Worm (Caenorhabditis elegans): ENCODE results near the gene col-180.

The col-180 gene

ce11 chrX:11727761-11728160, 15.7 kb upstream of the col-180 start, which contains the start of the genes gst-42 and D1053.2 (continued):
- TF ChIP-seq pax-3 (tag; optimal IDR thresholded peaks at IDR 0.05) (no peak), nhr-84 (tag; optimal IDR thresholded peaks at IDR 0.05) (no peak), ets-5 (GFP tag; IDR thresholded peaks at IDR 0.05) (no peak), pag-3 (tag; optimal IDR thresholded peaks at IDR 0.05; ENCODE audit: borderline replicate concordance, insufficient read depth) (no peak), mab-9 (GFP tag; IDR thresholded peaks at IDR 0.05) (no peak), ceh-88 (GFP tag; IDR thresholded peaks at IDR 0.05) (no peak), Y116A8C.19 (tag; optimal IDR thresholded peaks at IDR 0.05; ENCODE audit: borderline replicate concordance) (no peak), elt-2 (tag; optimal IDR thresholded peaks at IDR 0.05) (peak; percentile 93), lin-39 (tag; optimal IDR thresholded peaks at IDR 0.05) (no peak), nhr-85 (tag) (peak; percentile 84), ceh-82 (tag; optimal IDR thresholded peaks at IDR 0.05) (no peak), lin-14 (GFP tag; optimal IDR thresholded peaks at IDR 0.05) (peak; percentile 80), fkh-4 (tag; optimal IDR thresholded peaks at IDR 0.05; ENCODE audit: borderline replicate concordance) (no peak), nhr-19 (GFP tag; conservative IDR thresholded peaks at IDR 0.05) (peak; percentile 46), nhr-77 (tag; optimal IDR thresholded peaks at IDR 0.05) (no peak), fkh-10 (GFP tag; optimal IDR thresholded peaks at IDR 0.05) (no peak), nhr-90 (tag; optimal IDR thresholded peaks at IDR 0.05; ENCODE audit: poor library complexity) (peak; percentile 53), ztf-4 (tag; optimal IDR thresholded peaks at IDR 0.05) (no peak), nhr-28 (tag; optimal IDR thresholded peaks at IDR 0.05) (no peak), ceh-90 (tag; optimal IDR thresholded peaks at IDR 0.05) (no peak), zip-4 (GFP tag; optimal IDR thresholded peaks at IDR 0.05) (no peak), nhr-20 (tag; optimal IDR thresholded peaks at IDR 0.05) (peak; percentile 77), xbp-1 (tag; optimal IDR thresholded peaks at IDR 0.05) (no peak), sup-37 (GFP tag; optimal IDR thresholded peaks at IDR 0.05) (no peak), efl-3 (GFP tag; optimal IDR thresholded peaks at IDR 0.05) (no peak), unc-98 (GFP tag; IDR thresholded peaks at IDR 0.05) (no peak), isw-1 (GFP tag; IDR thresholded peaks at IDR 0.05) (no peak), hlh-17 (GFP tag; optimal IDR thresholded peaks at IDR 0.05; ENCODE audit: borderline replicate concordance) (no peak), lsy-2 (tag; optimal IDR thresholded peaks at IDR 0.05) (peak; percentile 12 to 24), lin-15B (tag; optimal IDR thresholded peaks at IDR 0.05) (no peak), lin-35 (GFP tag; optimal IDR thresholded peaks at IDR 0.05) (peak in 1 of 2 experiments; percentile 75), hpl-2 (GFP tag; optimal IDR thresholded peaks at IDR 0.05) (no peak), ceh-63 (GFP tag; optimal IDR thresholded peaks at IDR 0.05) (no peak), blmp-1 (tag; optimal IDR thresholded peaks at IDR 0.05) (peak; percentile 59), nhr-237 (tag; optimal IDR thresholded peaks at IDR 0.05) (no peak), sptf-1 (tag; optimal IDR thresholded peaks at IDR 0.05) (no peak), sox-4 (tag; optimal IDR thresholded peaks at IDR 0.05) (no peak), elt-3 (tag; optimal IDR thresholded peaks at IDR 0.05) (peak in 5 of 6 experiments; percentile 76 to 93 (median 89)), skn-1 (tag; optimal IDR thresholded peaks at IDR 0.05) (no peak), F16B12.6 (tag; optimal IDR thresholded peaks at IDR 0.05) (no peak), nhr-76 (tag; optimal IDR thresholded peaks at IDR 0.05) (no peak), alr-1 (tag; optimal IDR thresholded peaks at IDR 0.05; ENCODE audit: borderline replicate concordance) (no peak), zag-1 (tag; optimal IDR thresholded peaks at IDR 0.05) (no peak), tbx-2 (tag; optimal IDR thresholded peaks at IDR 0.05) (peak; percentile 28), egl-13 (tag; optimal IDR thresholded peaks at IDR 0.05) (no peak), unc-62 (GFP tag; optimal IDR thresholded peaks at IDR 0.05) (no peak), C04F5.9 (tag; optimal IDR thresholded peaks at IDR 0.05) (no peak), mdl-1 (tag; optimal IDR thresholded peaks at IDR 0.05) (peak in 1 of 2 experiments; percentile 86), C34B4.2 (tag; optimal IDR thresholded peaks at IDR 0.05) (no peak), snpc-4 (tag; optimal IDR thresholded peaks at IDR 0.05) (no peak), unc-86 (tag; optimal IDR thresholded peaks at IDR 0.05) (no peak), unc-130 (tag; optimal IDR thresholded peaks at IDR 0.05) (peak; percentile 47), dsc-1 (tag; optimal IDR thresholded peaks at IDR 0.05) (no peak)

Measured in whole organism, L1 larva.